Fruit fly (Drosophila melanogaster): ENCODE results near the gene CG44094.

DNA sequence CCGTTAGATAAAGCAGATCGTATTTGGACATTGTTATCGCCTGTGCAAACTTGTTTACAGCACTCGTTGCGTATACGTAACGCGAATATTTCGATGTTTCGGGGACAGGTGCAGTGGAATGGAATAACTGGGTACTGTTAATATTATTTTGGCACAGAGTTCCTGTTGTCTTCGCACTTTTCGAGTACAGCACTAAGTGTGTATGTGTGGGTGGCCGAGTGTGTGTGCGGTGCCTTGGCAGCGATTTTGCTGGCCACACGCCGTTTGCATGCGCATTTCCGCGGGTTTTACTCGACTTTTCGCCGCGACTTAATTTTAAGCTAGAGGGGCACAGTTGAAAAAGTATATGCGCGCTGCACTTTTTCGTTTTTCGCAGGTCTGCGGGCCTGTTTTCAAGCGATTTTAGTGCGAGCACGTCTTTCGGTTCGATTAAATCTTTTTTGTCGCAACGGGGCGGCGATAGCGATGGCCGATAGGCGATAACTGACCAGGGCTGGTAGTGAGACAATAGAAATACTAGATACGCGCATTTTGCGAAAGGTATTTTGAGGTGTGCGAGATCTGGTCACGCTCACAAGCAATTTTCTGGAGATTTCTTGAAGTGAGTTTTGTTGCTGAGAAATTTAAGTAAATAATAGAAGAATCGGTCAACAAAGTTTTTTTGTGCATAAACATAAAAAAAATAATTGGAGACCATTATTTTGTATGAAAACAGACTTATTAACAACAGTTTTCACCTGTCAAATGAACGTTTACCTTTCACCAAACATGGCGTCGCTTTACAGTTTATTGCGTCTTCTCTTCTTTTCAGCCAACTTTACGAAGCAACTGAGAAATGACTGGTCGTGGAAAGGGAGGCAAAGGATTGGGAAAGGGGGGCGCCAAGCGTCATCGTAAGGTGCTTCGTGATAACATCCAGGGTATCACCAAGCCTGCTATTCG, 49.1 kb upstream of the CG44094 start, which contains the start of the genes put and His4r:
- TF ChIP-seq fd96Ca (GFP tag; IDR thresholded peaks at IDR 0.05): no peak; the same call in 2 of the 3 replicates
- no peak for TF ChIP-seq rn (GFP tag; IDR thresholded peaks at IDR 0.05)
- peak; percentile 11 for TF ChIP-seq EcR (GFP tag; optimal IDR thresholded peaks at IDR 0.05)
- no peak for TF ChIP-seq CG8301 (tag; optimal IDR thresholded peaks at IDR 0.05)
- TF ChIP-seq D1 (tag; optimal IDR thresholded peaks at IDR 0.05): no peak
- TF ChIP-seq CG15710 (tag; optimal IDR thresholded peaks at IDR 0.05): no peak
- no peak for TF ChIP-seq CG10348 (GFP tag; IDR thresholded peaks at IDR 0.05)
- TF ChIP-seq Pif1A (GFP tag; optimal IDR thresholded peaks at IDR 0.05): no peak
- peak; percentile 26 for TF ChIP-seq Snoo (tag; optimal IDR thresholded peaks at IDR 0.05)
- TF ChIP-seq CG34367 (tag; optimal IDR thresholded peaks at IDR 0.05): no peak
- no peak for TF ChIP-seq CG17806 (tag; optimal IDR thresholded peaks at IDR 0.05)
- TF ChIP-seq CG12605 (GFP tag; IDR thresholded peaks at IDR 0.05): peak; percentile 8; the same call in 1 of the 2 replicates
- TF ChIP-seq CG4496 (GFP tag; IDR thresholded peaks at IDR 0.05): 0 out of 3 replicates have a peak, but pooled peaks have one; percentile 38
- no peak for TF ChIP-seq CG8159 (tag; optimal IDR thresholded peaks at IDR 0.05)

All from whole organism, pupa.